Fruit fly (Drosophila melanogaster) whole organism, embryonic: Measurements from ENCODE around the gene CG32099.
A peak's percentile ranks its signal among the peaks of the same experiment; 100 is the strongest.

Experiments
- CG10321 ChIP-seq: fragments of 200-800 bp; sonication (Bioruptor generic); IDR thresholded peaks from 2 replicates; pipeline ENCODE4 v1.3.6; 2022; ENCODE audit warnings: missing biosample characterization, missing genetic modification characterization
- CG10431 ChIP-seq: fragments of 200-800 bp; sonication (Bioruptor generic); optimal IDR thresholded peaks from 3 replicates; lab custom pipeline; 2018; ENCODE audit warnings: missing biosample characterization, mild to moderate bottlenecking, missing genetic modification characterization
- CG12219 ChIP-seq: fragments of 200-800 bp; sonication (Bioruptor generic); optimal IDR thresholded peaks from 3 replicates; lab custom pipeline; 2018; ENCODE audit warnings: missing biosample characterization, mild to moderate bottlenecking, missing genetic modification characterization
- CG15696 ChIP-seq: fragments of 200-800 bp; sonication (Bioruptor generic); optimal IDR thresholded peaks from 2 replicates; lab custom pipeline; 2019; ENCODE audit warnings: missing biosample characterization, mild to moderate bottlenecking, missing genetic modification characterization, moderate library complexity
- CG16813 ChIP-seq: fragments of 200-800 bp; sonication (Bioruptor generic); IDR thresholded peaks from 3 replicates; pipeline ENCODE4 v1.3.6; 2022; ENCODE audit warnings: missing biosample characterization, missing genetic modification characterization; ENCODE audit not compliant: partially characterized antibody
- CG16815 ChIP-seq: fragments of 200-800 bp; sonication (Bioruptor generic); optimal IDR thresholded peaks from 3 replicates; lab custom pipeline; 2017; ENCODE audit warnings: missing biosample characterization, mild to moderate bottlenecking, missing genetic modification characterization
- CG17802 ChIP-seq: fragments of 200-800 bp; sonication (Bioruptor generic); optimal IDR thresholded peaks from 2 replicates; lab custom pipeline; 2018; ENCODE audit warnings: missing biosample characterization, mild to moderate bottlenecking, missing genetic modification characterization, moderate library complexity
- CG31388 ChIP-seq: fragments of 200-800 bp; sonication (Bioruptor generic); optimal IDR thresholded peaks from 2 replicates; lab custom pipeline; 2016; ENCODE audit warnings: missing biosample characterization, missing genetic modification characterization
- CG3281 ChIP-seq: fragments of 200-800 bp; sonication (Bioruptor generic); optimal IDR thresholded peaks from 3 replicates; lab custom pipeline; 2017; ENCODE audit warnings: missing biosample characterization, mild to moderate bottlenecking, missing genetic modification characterization
- CG33213 ChIP-seq: fragments of 200-800 bp; sonication (Bioruptor generic); optimal IDR thresholded peaks from 3 replicates; lab custom pipeline; 2016; ENCODE audit warnings: missing biosample characterization, missing genetic modification characterization
- CG3407 ChIP-seq: fragments of 200-800 bp; sonication (Bioruptor generic); optimal IDR thresholded peaks from 2 replicates; lab custom pipeline; 2018; ENCODE audit warnings: missing biosample characterization, mild to moderate bottlenecking, missing genetic modification characterization
- CG34224 ChIP-seq: fragments of 200-800 bp; sonication (Bioruptor generic); IDR thresholded peaks from 3 replicates; pipeline ENCODE4 v1.3.6; 2022; ENCODE audit warnings: missing biosample characterization, missing genetic modification characterization; ENCODE audit not compliant: partially characterized antibody
- CG43689 ChIP-seq: fragments of 200-800 bp; sonication (Bioruptor generic); IDR thresholded peaks from 2 replicates; pipeline ENCODE4 v1.3.6; 2022; ENCODE audit warnings: missing biosample characterization, missing genetic modification characterization
- CG6272 ChIP-seq: fragments of 200-800 bp; sonication (Bioruptor generic); IDR thresholded peaks from 2 replicates; pipeline ENCODE4 v1.3.6; 2022; ENCODE audit warnings: missing biosample characterization, missing genetic modification characterization
- CG6813 ChIP-seq: fragments of 200-800 bp; sonication (Bioruptor generic); optimal IDR thresholded peaks from 2 replicates; lab custom pipeline; 2017; ENCODE audit warnings: missing biosample characterization, missing genetic modification characterization, mild to moderate bottlenecking, moderate library complexity, missing genetic modification reagents
- CG7372 ChIP-seq: fragments of 200-800 bp; sonication (Bioruptor generic); IDR thresholded peaks from 2 replicates; pipeline ENCODE4 v1.3.6; 2022; ENCODE audit warnings: missing biosample characterization, missing genetic modification characterization
- CG7839 ChIP-seq: fragments of 200-800 bp; sonication (Bioruptor generic); optimal IDR thresholded peaks from 3 replicates; lab custom pipeline; 2018; ENCODE audit warnings: missing biosample characterization, mild to moderate bottlenecking, missing genetic modification characterization, moderate library complexity
- Camta ChIP-seq: fragments of 200-800 bp; sonication (Bioruptor generic); optimal IDR thresholded peaks from 2 replicates; lab custom pipeline; 2016; ENCODE audit warnings: missing biosample characterization, missing genetic modification characterization
- HLH3B ChIP-seq: fragments of 200-800 bp; sonication (Bioruptor generic); IDR thresholded peaks from 2 replicates; pipeline ENCODE4 v1.3.6; 2022; ENCODE audit warnings: missing biosample characterization, missing genetic modification characterization
- HLH4C ChIP-seq: fragments of 200-800 bp; sonication (Bioruptor generic); IDR thresholded peaks from 3 replicates; pipeline ENCODE4 v1.3.6; 2022; ENCODE audit warnings: missing biosample characterization, missing genetic modification characterization; ENCODE audit not compliant: partially characterized antibody
- Kr ChIP-seq: fragments of 200-800 bp; sonication (Bioruptor generic); optimal IDR thresholded peaks from 2 replicates; lab custom pipeline; 2017; ENCODE audit warnings: missing biosample characterization, mild to moderate bottlenecking, missing genetic modification characterization
- Lhr ChIP-seq: fragments of 200-800 bp; sonication (Bioruptor generic); optimal IDR thresholded peaks from 3 replicates; lab custom pipeline; 2017; ENCODE audit warnings: mild to moderate bottlenecking, missing biosample characterization, missing genetic modification reagents, missing genetic modification characterization
- MESR4 ChIP-seq: fragments of 200-800 bp; sonication (Bioruptor generic); optimal IDR thresholded peaks from 2 replicates; lab custom pipeline; 2018; ENCODE audit warnings: missing biosample characterization, mild to moderate bottlenecking, missing genetic modification characterization, moderate library complexity
- MTF-1 ChIP-seq: fragments of 200-800 bp; sonication (Bioruptor generic); optimal IDR thresholded peaks from 2 replicates; lab custom pipeline; 2018; ENCODE audit warnings: missing biosample characterization, mild to moderate bottlenecking, missing genetic modification characterization, borderline replicate concordance
- Rx ChIP-seq: fragments of 200-800 bp; sonication (Bioruptor generic); IDR thresholded peaks from 2 replicates; pipeline ENCODE4 v1.3.6; 2022; ENCODE audit warnings: missing biosample characterization, missing genetic modification characterization
- Sox100B ChIP-seq: fragments of 200-800 bp; sonication (Bioruptor generic); optimal IDR thresholded peaks from 3 replicates; lab custom pipeline; 2018; ENCODE audit warnings: missing biosample characterization, mild to moderate bottlenecking, missing genetic modification characterization
- Sry-δ ChIP-seq: fragments of 200-800 bp; sonication (Bioruptor generic); optimal IDR thresholded peaks from 2 replicates; lab custom pipeline; 2016; ENCODE audit warnings: missing biosample characterization, missing genetic modification characterization
- Tbp ChIP-seq: fragments of >200 bp; optimal IDR thresholded peaks from 2 replicates; lab custom pipeline; 2018; ENCODE audit warnings: missing biosample characterization, missing genetic modification characterization
- Vsx1 ChIP-seq: fragments of 200-800 bp; sonication (Bioruptor generic); optimal IDR thresholded peaks from 2 replicates; lab custom pipeline; 2017; ENCODE audit warnings: missing biosample characterization, mild to moderate bottlenecking, missing genetic modification characterization, missing genetic modification reagents
- bbx ChIP-seq: fragments of 200-800 bp; sonication (Bioruptor generic); IDR thresholded peaks from 2 replicates; pipeline ENCODE4 v1.3.6; 2022; ENCODE audit warnings: missing biosample characterization, missing genetic modification characterization; ENCODE audit not compliant: partially characterized antibody
- btn ChIP-seq: fragments of 200-800 bp; sonication (Bioruptor generic); optimal IDR thresholded peaks from 2 replicates; lab custom pipeline; 2016; ENCODE audit warnings: missing biosample characterization, missing genetic modification characterization
- chinmo ChIP-seq: fragments of 200-800 bp; sonication (Bioruptor generic); IDR thresholded peaks from 4 replicates; pipeline ENCODE4 v1.3.6; 2022; ENCODE audit warnings: missing biosample characterization, missing genetic modification characterization; ENCODE audit not compliant: partially characterized antibody
- disco-r ChIP-seq: fragments of 200-800 bp; sonication (Bioruptor generic); optimal IDR thresholded peaks from 2 replicates; lab custom pipeline; 2016; ENCODE audit warnings: missing biosample characterization, missing genetic modification characterization
- esg ChIP-seq: fragments of 200-800 bp; sonication (Bioruptor generic); conservative IDR thresholded peaks from 2 replicates; pipeline ENCODE4 v1.3.6; 2022; ENCODE audit warnings: missing biosample characterization, missing genetic modification characterization
- fd102C ChIP-seq: fragments of 200-800 bp; sonication (Bioruptor generic); optimal IDR thresholded peaks from 2 replicates; lab custom pipeline; 2018; ENCODE audit warnings: missing biosample characterization, mild to moderate bottlenecking, missing genetic modification characterization, moderate library complexity
- fd96Cb ChIP-seq: fragments of 200-800 bp; sonication (Bioruptor generic); optimal IDR thresholded peaks from 2 replicates; lab custom pipeline; 2018; ENCODE audit warnings: missing biosample characterization, mild to moderate bottlenecking, missing genetic modification characterization, moderate library complexity
- hb ChIP-seq: fragments of 200-800 bp; sonication (Bioruptor generic); IDR thresholded peaks from 3 replicates; pipeline ENCODE4 v1.3.6; 2022; ENCODE audit warnings: missing biosample characterization, missing genetic modification characterization; ENCODE audit not compliant: partially characterized antibody
- lmd ChIP-seq: fragments of 200-800 bp; sonication (Bioruptor generic); IDR thresholded peaks from 2 replicates; pipeline ENCODE4 v1.3.6; 2022; ENCODE audit warnings: missing biosample characterization, missing genetic modification characterization
- lov ChIP-seq, 2 experiments: fragments of 200-800 bp in 1 of 2; fragments of >200 bp in 1 of 2; sonication (Bioruptor generic) in 1 of 2; IDR thresholded peaks in 1 of 2; optimal IDR thresholded peaks in 1 of 2; 2 replicates in 1 of 2; 3 replicates in 1 of 2; pipeline versions ENCODE4 v1.3.6 to Lab custom; 2017 to 2022; ENCODE audit warnings: missing biosample characterization in 1 of 2, missing genetic modification characterization in 1 of 2
- mirr ChIP-seq: fragments of 200-800 bp; sonication (Bioruptor generic); optimal IDR thresholded peaks from 3 replicates; lab custom pipeline; 2018; ENCODE audit warnings: missing biosample characterization, mild to moderate bottlenecking, missing genetic modification characterization
- pb ChIP-seq: fragments of 200-800 bp; sonication (Bioruptor generic); optimal IDR thresholded peaks from 3 replicates; lab custom pipeline; 2016; ENCODE audit warnings: missing biosample characterization, missing genetic modification characterization
- peb ChIP-seq: fragments of 200-800 bp; sonication (Bioruptor generic); IDR thresholded peaks from 2 replicates; pipeline ENCODE4 v1.3.6; 2022; ENCODE audit warnings: missing biosample characterization, missing genetic modification characterization
- pfk ChIP-seq: fragments of 200-800 bp; sonication (Bioruptor generic); optimal IDR thresholded peaks from 2 replicates; lab custom pipeline; 2018; ENCODE audit warnings: missing biosample characterization, mild to moderate bottlenecking, missing genetic modification characterization, moderate library complexity
- schlank ChIP-seq: fragments of 200-800 bp; sonication (Bioruptor generic); optimal IDR thresholded peaks from 2 replicates; lab custom pipeline; 2018; ENCODE audit warnings: missing biosample characterization, mild to moderate bottlenecking, missing genetic modification characterization
- tll ChIP-seq, 2 experiments: fragments of 200-800 bp in 1 of 2; fragments of >200 bp in 1 of 2; sonication (Bioruptor generic) in 1 of 2; optimal IDR thresholded peaks; 2 replicates each; lab custom pipeline; 2017 to 2019; ENCODE audit warnings: missing biosample characterization in 2 of 2, missing genetic modification characterization in 2 of 2, mild to moderate bottlenecking in 1 of 2, moderate library complexity in 1 of 2
- twi ChIP-seq: fragments of 200-800 bp; optimal IDR thresholded peaks from 2 replicates; lab custom pipeline; 2019; ENCODE audit warnings: missing biosample characterization, mild to moderate bottlenecking, missing genetic modification characterization, moderate library complexity
- vfl ChIP-seq: fragments of 200-800 bp; sonication (Bioruptor generic); optimal IDR thresholded peaks from 2 replicates; lab custom pipeline; 2016; ENCODE audit warnings: missing biosample characterization, missing genetic modification characterization
- vnd ChIP-seq: fragments of 200-800 bp; sonication (Bioruptor generic); IDR thresholded peaks from 3 replicates; pipeline ENCODE4 v1.3.6; 2022; ENCODE audit warnings: missing biosample characterization, missing genetic modification characterization; ENCODE audit not compliant: partially characterized antibody
- zen ChIP-seq: fragments of 200-800 bp; sonication (Bioruptor generic); optimal IDR thresholded peaks from 3 replicates; lab custom pipeline; 2018; ENCODE audit warnings: missing biosample characterization, mild to moderate bottlenecking, missing genetic modification characterization, moderate library complexity

Gene CG32099

DNA sequence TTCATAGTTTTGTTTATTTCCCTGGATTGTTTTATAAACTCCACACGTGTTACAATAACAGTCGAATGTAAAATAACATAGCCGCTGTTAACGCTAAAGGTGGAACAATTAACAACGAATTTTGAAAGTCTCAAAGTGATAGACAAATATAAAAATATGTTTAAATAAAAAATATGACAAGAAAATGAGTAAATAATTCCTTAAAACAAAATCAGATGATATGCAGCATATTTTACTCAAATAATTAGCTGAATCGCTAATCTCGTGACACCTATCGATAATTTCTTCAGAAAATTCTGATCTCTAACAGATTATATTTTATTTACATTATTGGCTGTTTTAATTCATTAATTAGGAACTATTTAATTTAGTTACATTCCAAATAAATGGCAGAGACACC is 12.4 kb upstream of the CG32099 start, which contains the start of the genes CG5645 and Atg12 (continued):
- TF ChIP-seq CG16813 (GFP tag; lab: Robert Waterston, UW) (peak; percentile 74), schlank (tag; lab: Kevin White, UChicago) (no peak), Vsx1 (GFP tag; lab: Kevin White, UChicago) (peak; percentile 97), CG12219 (GFP tag; lab: Kevin White, UChicago) (no peak), CG6813 (GFP tag; lab: Kevin White, UChicago) (no peak), bbx (GFP tag; lab: Robert Waterston, UW) (peak; percentile 71), HLH3B (GFP tag; lab: Robert Waterston, UW) (peak; percentile 66), MESR4 (GFP tag; lab: Kevin White, UChicago) (no peak), CG7839 (peak; percentile 54), mirr (GFP tag; lab: Kevin White, UChicago) (no peak), peb (GFP tag; lab: Robert Waterston, UW) (no peak), CG34224 (peak; percentile 82), CG3281 (peak; percentile 58), CG15696 (peak; percentile 62), disco-r (no peak), Tbp (GFP tag; lab: Kevin White, UChicago) (no peak), fd96Cb (tag; lab: Kevin White, UChicago) (peak; percentile 62), chinmo (GFP tag; lab: Robert Waterston, UW) (no peak), vfl (peak; percentile 16), CG3407 (GFP tag; lab: Kevin White, UChicago) (no peak), hb (GFP tag; lab: Robert Waterston, UW) (no peak), pfk (GFP tag; lab: Kevin White, UChicago) (no peak), esg (GFP tag; lab: Robert Waterston, UW) (0 out of 2 replicates have a peak, but pooled peaks have one; percentile 19), CG7372 (no peak; the same call in 1 of the 2 replicates), fd102C (GFP tag; lab: Kevin White, UChicago) (no peak), CG10431 (GFP tag; lab: Kevin White, UChicago) (no peak), CG43689 (GFP tag; lab: Robert Waterston, UW) (no peak), lov (optimal IDR thresholded peaks at IDR 0.05; lab: Kevin White, UChicago) (no peak), lov (GFP tag; IDR thresholded peaks at IDR 0.05; lab: Robert Waterston, UW) (no peak), tll (GFP tag; optimal IDR thresholded peaks at IDR 0.05; lab: Kevin White, UChicago) (no peak), btn (no peak), Kr (GFP tag; lab: Kevin White, UChicago) (no peak), vnd (peak; percentile 74), Rx (no peak), twi (tag; lab: Kevin White, UChicago) (no peak), CG31388 (peak; percentile 14), HLH4C (GFP tag; lab: Robert Waterston, UW) (peak; percentile 66; the same call in 2 of the 3 replicates), zen (tag; lab: Kevin White, UChicago) (peak; percentile 26), CG16815 (GFP tag; lab: Kevin White, UChicago) (no peak), CG6272 (no peak), Sry-δ (GFP tag; lab: Kevin White, UChicago) (peak; percentile 85), Sox100B (GFP tag; lab: Kevin White, UChicago) (peak; percentile 69), pb (GFP tag; lab: Kevin White, UChicago) (no peak), MTF-1 (GFP tag; lab: Kevin White, UChicago) (no peak), Camta (GFP tag; lab: Kevin White, UChicago) (no peak), lmd (GFP tag; lab: Robert Waterston, UW) (no peak; the same call in 1 of the 2 replicates), CG10321 (GFP tag; lab: Robert Waterston, UW) (no peak), CG17802 (tag; lab: Kevin White, UChicago) (no peak), Lhr (GFP tag; lab: Kevin White, UChicago) (no peak), CG33213 (GFP tag; lab: Kevin White, UChicago) (no peak)
